Fruit fly (Drosophila melanogaster): ENCODE results near the gene ZC3H3.

The ZC3H3 gene

dm6 chr3L:8546355-8546771 is 36.8 kb upstream of the ZC3H3 start (continued):
- TF ChIP-seq Lim3 (GFP tag; IDR thresholded peaks at IDR 0.05) (no peak), Hmx (GFP tag; optimal IDR thresholded peaks at IDR 0.05) (no peak), CG12942 (GFP tag; optimal IDR thresholded peaks at IDR 0.05) (no peak), seq (GFP tag; IDR thresholded peaks at IDR 0.05) (no peak), odd (GFP tag; optimal IDR thresholded peaks at IDR 0.05) (no peak), CG10274 (GFP tag; optimal IDR thresholded peaks at IDR 0.05) (no peak), Aef1 (GFP tag; IDR thresholded peaks at IDR 0.05) (no peak), Meics (GFP tag; optimal IDR thresholded peaks at IDR 0.05) (no peak), Poxn (GFP tag; IDR thresholded peaks at IDR 0.05) (no peak), CkIIα-i1 (GFP tag; IDR thresholded peaks at IDR 0.05) (no peak), Trl (optimal IDR thresholded peaks at IDR 0.05) (peak; percentile 94), Trl (GFP tag; optimal IDR thresholded peaks at IDR 0.05) (no peak), Hmr (GFP tag; optimal IDR thresholded peaks at IDR 0.05) (no peak), D19A (tag; optimal IDR thresholded peaks at IDR 0.05) (no peak), croc (GFP tag; conservative IDR thresholded peaks at IDR 0.05) (no peak), insv (GFP tag; optimal IDR thresholded peaks at IDR 0.05) (no peak), ci (GFP tag; IDR thresholded peaks at IDR 0.05) (peak; percentile 57; the same call in 1 of the 3 replicates), CG8281 (tag; optimal IDR thresholded peaks at IDR 0.05) (no peak), z (GFP tag; IDR thresholded peaks at IDR 0.05) (peak; percentile 55; the same call in 2 of the 3 replicates), zfh1 (GFP tag; IDR thresholded peaks at IDR 0.05) (no peak), CTCF (GFP tag; optimal IDR thresholded peaks at IDR 0.05) (no peak), CG11247 (GFP tag; IDR thresholded peaks at IDR 0.05) (no peak), H2.0 (GFP tag; IDR thresholded peaks at IDR 0.05) (peak; percentile 12; the same call in 1 of the 2 replicates), cas (GFP tag; IDR thresholded peaks at IDR 0.05) (no peak), CG2889 (GFP tag; IDR thresholded peaks at IDR 0.05) (no peak), dimm (GFP tag; IDR thresholded peaks at IDR 0.05) (no peak), CG10565 (GFP tag; optimal IDR thresholded peaks at IDR 0.05) (no peak), NC2β (GFP tag; optimal IDR thresholded peaks at IDR 0.05) (no peak), CG11093 (GFP tag; IDR thresholded peaks at IDR 0.05) (no peak), salm (tag; optimal IDR thresholded peaks at IDR 0.05) (no peak), Oli (tag; optimal IDR thresholded peaks at IDR 0.05) (no peak), gsb (GFP tag; IDR thresholded peaks at IDR 0.05) (peak; percentile 25; the same call in 1 of the 2 replicates), Hr3 (GFP tag; optimal IDR thresholded peaks at IDR 0.05) (no peak), stc (GFP tag; IDR thresholded peaks at IDR 0.05) (no peak; the same call in 1 of the 2 replicates), dpn (GFP tag; optimal IDR thresholded peaks at IDR 0.05) (no peak), phol (tag; optimal IDR thresholded peaks at IDR 0.05) (no peak), bigmax (GFP tag; optimal IDR thresholded peaks at IDR 0.05) (peak; percentile 10), Mrtf (GFP tag; IDR thresholded peaks at IDR 0.05) (no peak), crp (GFP tag; optimal IDR thresholded peaks at IDR 0.05) (no peak), CG7556 (GFP tag; optimal IDR thresholded peaks at IDR 0.05) (no peak), CG17385 (GFP tag; optimal IDR thresholded peaks at IDR 0.05) (peak; percentile 52), slbo (GFP tag; IDR thresholded peaks at IDR 0.05) (peak; percentile 39; the same call in 1 of the 2 replicates), CG1529 (GFP tag; optimal IDR thresholded peaks at IDR 0.05) (no peak), sens-2 (GFP tag; IDR thresholded peaks at IDR 0.05) (no peak), twi (tag; optimal IDR thresholded peaks at IDR 0.05) (no peak), Oaz (GFP tag; IDR thresholded peaks at IDR 0.05) (no peak), sisA (GFP tag; IDR thresholded peaks at IDR 0.05) (no peak), Side (GFP tag; optimal IDR thresholded peaks at IDR 0.05) (no peak), tll (GFP tag; optimal IDR thresholded peaks at IDR 0.05) (no peak), Atf3 (GFP tag; optimal IDR thresholded peaks at IDR 0.05) (no peak), CG2678 (tag; optimal IDR thresholded peaks at IDR 0.05) (no peak), CG13775 (GFP tag; optimal IDR thresholded peaks at IDR 0.05) (no peak), nerfin-1 (tag; optimal IDR thresholded peaks at IDR 0.05) (no peak), C15 (GFP tag; IDR thresholded peaks at IDR 0.05) (no peak)
